Fruit fly (Drosophila melanogaster) whole organism, embryonic: ENCODE results near the gene iav.

Experiments used
- Atf-2 ChIP-seq: fragments of 200-800 bp; sonication (Bioruptor generic); optimal IDR thresholded peaks from 2 replicates; lab custom pipeline; 2016; ENCODE audit warnings: missing biosample characterization, missing genetic modification characterization
- Atf3 ChIP-seq: fragments of 200-800 bp; sonication (Bioruptor generic); optimal IDR thresholded peaks from 3 replicates; lab custom pipeline; 2016; ENCODE audit warnings: missing biosample characterization, missing genetic modification characterization
- CG10274 ChIP-seq: fragments of 200-800 bp; sonication (Bioruptor generic); optimal IDR thresholded peaks from 3 replicates; lab custom pipeline; 2017; ENCODE audit warnings: missing biosample characterization, mild to moderate bottlenecking, missing genetic modification characterization
- CG10565 ChIP-seq: fragments of 200-800 bp; sonication (Bioruptor generic); optimal IDR thresholded peaks from 3 replicates; lab custom pipeline; 2016; ENCODE audit warnings: missing biosample characterization, mild to moderate bottlenecking, missing genetic modification characterization
- CG10979 ChIP-seq: fragments of 200-800 bp; sonication (Bioruptor generic); optimal IDR thresholded peaks from 2 replicates; lab custom pipeline; 2018; ENCODE audit warnings: missing biosample characterization, mild to moderate bottlenecking, missing genetic modification characterization, moderate library complexity
- CG11093 ChIP-seq: fragments of 200-800 bp; sonication (Bioruptor generic); IDR thresholded peaks from 3 replicates; pipeline ENCODE4 v1.3.6; 2022; ENCODE audit warnings: missing biosample characterization, missing genetic modification characterization
- CG11696 ChIP-seq: fragments of 200-800 bp; sonication (Bioruptor generic); IDR thresholded peaks from 2 replicates; pipeline ENCODE4 v1.3.6; 2022; ENCODE audit warnings: missing biosample characterization, missing genetic modification characterization
- CG11723 ChIP-seq: fragments of 200-800 bp; sonication (Bioruptor generic); optimal IDR thresholded peaks from 2 replicates; lab custom pipeline; 2017; ENCODE audit warnings: missing biosample characterization, mild to moderate bottlenecking, missing genetic modification characterization
- CG12219 ChIP-seq: fragments of 200-800 bp; sonication (Bioruptor generic); optimal IDR thresholded peaks from 3 replicates; lab custom pipeline; 2018; ENCODE audit warnings: missing biosample characterization, mild to moderate bottlenecking, missing genetic modification characterization
- CG1233 ChIP-seq: fragments of 200-800 bp; sonication (Bioruptor generic); optimal IDR thresholded peaks from 4 replicates; lab custom pipeline; 2018; ENCODE audit warnings: missing biosample characterization, mild to moderate bottlenecking, missing genetic modification characterization
- CG12744 ChIP-seq: fragments of 200-800 bp; sonication (Bioruptor generic); optimal IDR thresholded peaks from 2 replicates; lab custom pipeline; 2016; ENCODE audit warnings: missing biosample characterization, missing genetic modification characterization
- CG13123 ChIP-seq: fragments of 200-800 bp; sonication (Bioruptor generic); optimal IDR thresholded peaks from 2 replicates; lab custom pipeline; 2016; ENCODE audit warnings: missing biosample characterization, missing genetic modification characterization
- CG14710 ChIP-seq: fragments of 200-800 bp; sonication (Bioruptor generic); optimal IDR thresholded peaks from 3 replicates; lab custom pipeline; 2019; ENCODE audit warnings: missing biosample characterization, mild to moderate bottlenecking, missing genetic modification characterization, moderate library complexity
- CG14965 ChIP-seq: fragments of 200-800 bp; sonication (Bioruptor generic); optimal IDR thresholded peaks from 2 replicates; lab custom pipeline; 2016; ENCODE audit warnings: missing biosample characterization, missing genetic modification characterization, borderline replicate concordance
- CG17385 ChIP-seq: fragments of 200-800 bp; sonication (Bioruptor generic); optimal IDR thresholded peaks from 3 replicates; lab custom pipeline; 2018; ENCODE audit warnings: missing biosample characterization, mild to moderate bottlenecking, missing genetic modification characterization
- CG2116 ChIP-seq: fragments of 200-800 bp; sonication (Bioruptor generic); optimal IDR thresholded peaks from 3 replicates; lab custom pipeline; 2018; ENCODE audit warnings: missing biosample characterization, mild to moderate bottlenecking, missing genetic modification characterization
- CG2199 ChIP-seq: fragments of 200-800 bp; sonication (Bioruptor generic); IDR thresholded peaks from 3 replicates; pipeline ENCODE4 v1.3.6; 2022; ENCODE audit warnings: missing biosample characterization, missing genetic modification characterization
- CG4282 ChIP-seq: fragments of 200-800 bp; sonication (Bioruptor generic); optimal IDR thresholded peaks from 2 replicates; lab custom pipeline; 2016; ENCODE audit warnings: missing biosample characterization, missing genetic modification characterization
- CG43689 ChIP-seq: fragments of 200-800 bp; sonication (Bioruptor generic); IDR thresholded peaks from 2 replicates; pipeline ENCODE4 v1.3.6; 2022; ENCODE audit warnings: missing biosample characterization, missing genetic modification characterization
- CG5245 ChIP-seq: fragments of 200-800 bp; sonication (Bioruptor generic); optimal IDR thresholded peaks from 3 replicates; lab custom pipeline; 2016; ENCODE audit warnings: missing biosample characterization, missing genetic modification characterization
- CG8388 ChIP-seq: fragments of 200-800 bp; sonication (Bioruptor generic); optimal IDR thresholded peaks from 2 replicates; lab custom pipeline; 2019; ENCODE audit warnings: missing biosample characterization, mild to moderate bottlenecking, missing genetic modification characterization, moderate library complexity
- CTCF ChIP-seq: fragments of 200-800 bp; sonication (Bioruptor generic); optimal IDR thresholded peaks from 2 replicates; lab custom pipeline; 2017; ENCODE audit warnings: missing biosample characterization, mild to moderate bottlenecking, missing genetic modification characterization, moderate library complexity
- Camta ChIP-seq: fragments of 200-800 bp; sonication (Bioruptor generic); optimal IDR thresholded peaks from 2 replicates; lab custom pipeline; 2016; ENCODE audit warnings: missing biosample characterization, missing genetic modification characterization
- CoRest ChIP-seq: fragments of 200-800 bp; sonication (Bioruptor generic); optimal IDR thresholded peaks from 3 replicates; lab custom pipeline; 2018; ENCODE audit warnings: missing biosample characterization, mild to moderate bottlenecking, missing genetic modification characterization, moderate library complexity
- H2.0 ChIP-seq: fragments of 200-800 bp; sonication (Bioruptor generic); IDR thresholded peaks from 2 replicates; pipeline ENCODE4 v1.3.6; 2022; ENCODE audit warnings: missing biosample characterization, missing genetic modification characterization
- HHEX ChIP-seq: fragments of 200-800 bp; sonication (Bioruptor generic); optimal IDR thresholded peaks from 3 replicates; lab custom pipeline; 2017; ENCODE audit warnings: missing biosample characterization, mild to moderate bottlenecking, missing genetic modification characterization, missing genetic modification reagents
- HLH3B ChIP-seq: fragments of 200-800 bp; sonication (Bioruptor generic); IDR thresholded peaks from 2 replicates; pipeline ENCODE4 v1.3.6; 2022; ENCODE audit warnings: missing biosample characterization, missing genetic modification characterization
- Hey ChIP-seq: fragments of 200-800 bp; sonication (Bioruptor generic); optimal IDR thresholded peaks from 3 replicates; lab custom pipeline; 2018; ENCODE audit warnings: missing biosample characterization, mild to moderate bottlenecking, missing genetic modification characterization
- Hr39 ChIP-seq: fragments of >200 bp; optimal IDR thresholded peaks from 2 replicates; lab custom pipeline; 2017
- Hr51 ChIP-seq, 2 experiments: fragments of 200-800 bp; sonication (Bioruptor generic); optimal IDR thresholded peaks; 2 replicates in 1 of 2; 3 replicates in 1 of 2; lab custom pipeline; 2016 to 2018; ENCODE audit warnings: missing biosample characterization in 2 of 2, missing genetic modification characterization in 2 of 2, mild to moderate bottlenecking in 1 of 2, moderate library complexity in 1 of 2
- Hsf ChIP-seq: fragments of 200-800 bp; sonication (Bioruptor generic); optimal IDR thresholded peaks from 3 replicates; lab custom pipeline; 2016; ENCODE audit warnings: missing biosample characterization, missing genetic modification characterization
- MTF-1 ChIP-seq: fragments of 200-800 bp; sonication (Bioruptor generic); optimal IDR thresholded peaks from 2 replicates; lab custom pipeline; 2018; ENCODE audit warnings: missing biosample characterization, mild to moderate bottlenecking, missing genetic modification characterization, borderline replicate concordance
- Med ChIP-seq: fragments of 200-800 bp; sonication (Bioruptor generic); peaks from one replicate; lab custom pipeline; 2016; ENCODE audit warnings: missing biosample characterization, missing genetic modification characterization, mild to moderate bottlenecking, inconsistent platforms, moderate library complexity
- Nf-YC ChIP-seq: fragments of 200-800 bp; optimal IDR thresholded peaks from 3 replicates; lab custom pipeline; 2019; ENCODE audit warnings: missing biosample characterization, mild to moderate bottlenecking, missing genetic modification characterization, moderate library complexity
- Opbp ChIP-seq: fragments of 200-800 bp; sonication (Bioruptor generic); IDR thresholded peaks from 3 replicates; pipeline ENCODE4 v1.3.6; 2022; ENCODE audit warnings: missing biosample characterization, missing genetic modification characterization; ENCODE audit not compliant: partially characterized antibody
- Side ChIP-seq: fragments of 200-800 bp; sonication (Bioruptor generic); optimal IDR thresholded peaks from 2 replicates; lab custom pipeline; 2016; ENCODE audit warnings: missing biosample characterization, missing genetic modification characterization
- Taf1 ChIP-seq: fragments of 200-800 bp; sonication (Bioruptor generic); IDR thresholded peaks from 2 replicates; pipeline ENCODE4 v1.3.6; 2022; ENCODE audit warnings: missing biosample characterization, missing genetic modification characterization
- Xbp1 ChIP-seq: fragments of 200-800 bp; sonication (Bioruptor generic); optimal IDR thresholded peaks from 3 replicates; lab custom pipeline; 2016; ENCODE audit warnings: missing biosample characterization, mild to moderate bottlenecking, missing genetic modification characterization
- ase ChIP-seq: fragments of 200-800 bp; sonication (Bioruptor generic); IDR thresholded peaks from 3 replicates; pipeline ENCODE4 v1.3.6; 2022; ENCODE audit warnings: missing biosample characterization, missing genetic modification characterization
- br ChIP-seq: fragments of >200 bp; optimal IDR thresholded peaks from 2 replicates; lab custom pipeline; 2017
- crol ChIP-seq: fragments of 200-800 bp; sonication (Bioruptor generic); IDR thresholded peaks from 2 replicates; pipeline ENCODE4 v1.3.6; 2022; ENCODE audit warnings: missing biosample characterization, missing genetic modification characterization
- disco-r ChIP-seq: fragments of 200-800 bp; sonication (Bioruptor generic); optimal IDR thresholded peaks from 2 replicates; lab custom pipeline; 2016; ENCODE audit warnings: missing biosample characterization, missing genetic modification characterization
- gce ChIP-seq: fragments of 200-800 bp; sonication (Bioruptor generic); IDR thresholded peaks from 3 replicates; pipeline ENCODE4 v1.3.6; 2022; ENCODE audit warnings: missing biosample characterization, missing genetic modification characterization
- grn ChIP-seq: fragments of 200-800 bp; sonication (Bioruptor generic); optimal IDR thresholded peaks from 3 replicates; lab custom pipeline; 2017; ENCODE audit warnings: missing biosample characterization, missing genetic modification characterization
- kah ChIP-seq: fragments of 200-800 bp; sonication (Bioruptor generic); optimal IDR thresholded peaks from 2 replicates; lab custom pipeline; 2018; ENCODE audit warnings: missing biosample characterization, mild to moderate bottlenecking, missing genetic modification characterization
- lbe ChIP-seq: fragments of 200-800 bp; sonication (Bioruptor generic); optimal IDR thresholded peaks from 2 replicates; lab custom pipeline; 2016; ENCODE audit warnings: missing biosample characterization, mild to moderate bottlenecking, missing genetic modification characterization
- luna ChIP-seq: fragments of 200-800 bp; sonication (Bioruptor generic); optimal IDR thresholded peaks from 2 replicates; lab custom pipeline; 2016; ENCODE audit warnings: missing biosample characterization, missing genetic modification characterization
- nau ChIP-seq: fragments of 200-800 bp; sonication (Bioruptor generic); optimal IDR thresholded peaks from 3 replicates; lab custom pipeline; 2017; ENCODE audit warnings: missing biosample characterization, mild to moderate bottlenecking, missing genetic modification characterization, missing genetic modification reagents
- sisA ChIP-seq: fragments of 200-800 bp; sonication (Bioruptor generic); IDR thresholded peaks from 2 replicates; pipeline ENCODE4 v1.3.6; 2022; ENCODE audit warnings: missing biosample characterization, missing genetic modification characterization
- wdn ChIP-seq: fragments of 200-800 bp; sonication (Bioruptor generic); IDR thresholded peaks from 2 replicates; pipeline ENCODE4 v1.3.6; 2022; ENCODE audit warnings: missing biosample characterization, missing genetic modification characterization

iav gene

dm6 chrX:6867175-6868023 lies 53.6 kb downstream of the iav start, which contains the start of gene CG14434 (continued):
- TF ChIP-seq Hr39: no peak
- no peak for TF ChIP-seq wdn (GFP tag; lab: Robert Waterston, UW)
- no peak for TF ChIP-seq CG10565
- TF ChIP-seq Side (GFP tag; lab: Kevin White, UChicago): peak; percentile 52
- TF ChIP-seq CoRest (tag; lab: Kevin White, UChicago): peak; percentile 92
- TF ChIP-seq CG12219 (GFP tag; lab: Kevin White, UChicago): peak; percentile 23
- TF ChIP-seq Hsf (GFP tag; lab: Kevin White, UChicago): peak; percentile 74
- peak; percentile 66 for TF ChIP-seq CG10274 (GFP tag; lab: Kevin White, UChicago)
- peak; percentile 83 for TF ChIP-seq crol (GFP tag; lab: Robert Waterston, UW)
- TF ChIP-seq CG12744 (GFP tag; lab: Kevin White, UChicago): peak; percentile 51
- no peak for TF ChIP-seq MTF-1 (GFP tag; lab: Kevin White, UChicago)
- TF ChIP-seq CG13123 (GFP tag; lab: Kevin White, UChicago): peak; percentile 30
- TF ChIP-seq Hr51 (GFP tag; optimal IDR thresholded peaks at IDR 0.05; lab: Kevin White, UChicago): peak; percentile 21 to 84
- 0 out of 3 replicates have a peak, but pooled peaks have one; percentile 14 for TF ChIP-seq gce (GFP tag; lab: Robert Waterston, UW)
- TF ChIP-seq Camta: peak; percentile 68
- peak; percentile 16; the same call in 2 of the 3 replicates for TF ChIP-seq ase
- TF ChIP-seq Atf-2 (GFP tag; lab: Kevin White, UChicago): peak; percentile 68
- peak; percentile 34 for TF ChIP-seq kah (GFP tag; lab: Kevin White, UChicago)
- peak; percentile 30; the same call in 1 of the 2 replicates for TF ChIP-seq HLH3B (GFP tag; lab: Robert Waterston, UW)
- peak; percentile 66 for TF ChIP-seq Med (GFP tag; lab: Kevin White, UChicago)
- TF ChIP-seq CTCF (GFP tag; lab: Kevin White, UChicago): peak; percentile 35
- peak; percentile 82 for TF ChIP-seq Xbp1 (GFP tag; lab: Kevin White, UChicago)
- TF ChIP-seq HHEX (GFP tag; lab: Kevin White, UChicago): peak; percentile 77
- TF ChIP-seq CG8388 (GFP tag; lab: Kevin White, UChicago): peak; percentile 81
- TF ChIP-seq CG5245: peak; percentile 59
- TF ChIP-seq Opbp (GFP tag; lab: Robert Waterston, UW): no peak
- no peak for TF ChIP-seq luna (GFP tag; lab: Kevin White, UChicago)
- TF ChIP-seq CG4282: no peak
- peak; percentile 85 for TF ChIP-seq CG11723 (GFP tag; lab: Kevin White, UChicago)
- no peak for TF ChIP-seq Hey
- no peak for TF ChIP-seq CG2199 (GFP tag; lab: Robert Waterston, UW)
- peak; percentile 88 for TF ChIP-seq CG14710 (tag; lab: Kevin White, UChicago)
- TF ChIP-seq CG11696 (GFP tag; lab: Robert Waterston, UW): no peak
- no peak for TF ChIP-seq CG14965 (GFP tag; lab: Kevin White, UChicago)
- TF ChIP-seq CG11093 (GFP tag; lab: Robert Waterston, UW): no peak; the same call in 2 of the 3 replicates
- peak; percentile 83 for TF ChIP-seq CG17385 (GFP tag; lab: Kevin White, UChicago)
- no peak for TF ChIP-seq lbe
- no peak for TF ChIP-seq grn (GFP tag; lab: Kevin White, UChicago)
- peak; percentile 100 for TF ChIP-seq CG1233 (GFP tag; lab: Kevin White, UChicago)
- no peak for TF ChIP-seq br (lab: Kevin White, UChicago)
- peak; percentile 28; the same call in 1 of the 2 replicates for TF ChIP-seq H2.0
- TF ChIP-seq Taf1 (GFP tag; lab: Robert Waterston, UW): no peak
- peak; percentile 40; the same call in 1 of the 2 replicates for TF ChIP-seq CG43689 (GFP tag; lab: Robert Waterston, UW)
- TF ChIP-seq sisA (GFP tag; lab: Robert Waterston, UW): peak; percentile 58; the same call in 1 of the 2 replicates
- peak; percentile 47 for TF ChIP-seq nau (GFP tag; lab: Kevin White, UChicago)
- TF ChIP-seq CG10979 (tag; lab: Kevin White, UChicago): peak; percentile 87
- TF ChIP-seq Atf3 (GFP tag; lab: Kevin White, UChicago): peak; percentile 33
- peak; percentile 71 for TF ChIP-seq Nf-YC (tag; lab: Kevin White, UChicago)
- TF ChIP-seq CG2116: peak; percentile 45
- peak; percentile 44 for TF ChIP-seq disco-r (GFP tag; lab: Kevin White, UChicago)
